Fruit fly (Drosophila melanogaster) whole organism, embryonic: ENCODE data around the gene CG2854.
A peak's percentile ranks its signal among the peaks of the same experiment; 100 is the strongest.

Source experiments
- CG10147 ChIP-seq: fragments of 200-800 bp; sonication (Bioruptor generic); optimal IDR thresholded peaks from 2 replicates; lab custom pipeline; 2019; ENCODE audit warnings: missing biosample characterization, mild to moderate bottlenecking, missing genetic modification characterization, moderate library complexity
- CG10209 ChIP-seq: fragments of 200-800 bp; sonication (Bioruptor generic); optimal IDR thresholded peaks from 3 replicates; lab custom pipeline; 2017; ENCODE audit warnings: missing biosample characterization, mild to moderate bottlenecking, missing genetic modification characterization, missing genetic modification reagents
- CG11085 ChIP-seq: fragments of 200-800 bp; sonication (Bioruptor generic); IDR thresholded peaks from 2 replicates; pipeline ENCODE4 v1.3.6; 2022; ENCODE audit warnings: missing biosample characterization, missing genetic modification characterization
- CG13123 ChIP-seq: fragments of 200-800 bp; sonication (Bioruptor generic); optimal IDR thresholded peaks from 2 replicates; lab custom pipeline; 2016; ENCODE audit warnings: missing biosample characterization, missing genetic modification characterization
- CG13287 ChIP-seq: fragments of 200-800 bp; sonication (Bioruptor generic); IDR thresholded peaks from 2 replicates; pipeline ENCODE4 v1.3.6; 2022; ENCODE audit warnings: missing biosample characterization, missing genetic modification characterization; ENCODE audit not compliant: partially characterized antibody
- CG14014 ChIP-seq: fragments of 200-800 bp; sonication (Bioruptor generic); IDR thresholded peaks from 2 replicates; pipeline ENCODE4 v1.3.6; 2022; ENCODE audit warnings: missing biosample characterization, missing genetic modification characterization
- CG15011 ChIP-seq: fragments of 200-800 bp; sonication (Bioruptor generic); optimal IDR thresholded peaks from 3 replicates; lab custom pipeline; 2018; ENCODE audit warnings: missing biosample characterization, mild to moderate bottlenecking, missing genetic modification characterization
- CG31388 ChIP-seq: fragments of 200-800 bp; sonication (Bioruptor generic); optimal IDR thresholded peaks from 2 replicates; lab custom pipeline; 2016; ENCODE audit warnings: missing biosample characterization, missing genetic modification characterization
- CG3281 ChIP-seq: fragments of 200-800 bp; sonication (Bioruptor generic); optimal IDR thresholded peaks from 3 replicates; lab custom pipeline; 2017; ENCODE audit warnings: missing biosample characterization, mild to moderate bottlenecking, missing genetic modification characterization
- CG3847 ChIP-seq: fragments of 200-800 bp; sonication (Bioruptor generic); IDR thresholded peaks from 2 replicates; pipeline ENCODE4 v1.3.6; 2022; ENCODE audit warnings: missing biosample characterization, missing genetic modification characterization
- CG42726 ChIP-seq: fragments of 200-800 bp; sonication (Bioruptor generic); IDR thresholded peaks from 2 replicates; pipeline ENCODE4 v1.3.6; 2022; ENCODE audit warnings: missing biosample characterization, missing genetic modification characterization; ENCODE audit not compliant: partially characterized antibody
- CG4404 ChIP-seq: fragments of 200-800 bp; sonication (Bioruptor generic); IDR thresholded peaks from 2 replicates; pipeline ENCODE4 v1.3.6; 2022; ENCODE audit warnings: missing biosample characterization, missing genetic modification characterization
- CG6254 ChIP-seq: fragments of 200-800 bp; sonication (Bioruptor generic); optimal IDR thresholded peaks from 3 replicates; lab custom pipeline; 2017; ENCODE audit warnings: mild to moderate bottlenecking, missing biosample characterization, missing genetic modification reagents, missing genetic modification characterization
- CG6272 ChIP-seq: fragments of 200-800 bp; sonication (Bioruptor generic); IDR thresholded peaks from 2 replicates; pipeline ENCODE4 v1.3.6; 2022; ENCODE audit warnings: missing biosample characterization, missing genetic modification characterization
- CG6654 ChIP-seq: fragments of 200-800 bp; sonication (Bioruptor generic); optimal IDR thresholded peaks from 2 replicates; lab custom pipeline; 2017; ENCODE audit warnings: missing biosample characterization, mild to moderate bottlenecking, missing genetic modification characterization
- CG6854 ChIP-seq: fragments of 200-800 bp; sonication (Bioruptor generic); optimal IDR thresholded peaks from 3 replicates; lab custom pipeline; 2017; ENCODE audit warnings: missing biosample characterization, mild to moderate bottlenecking, missing genetic modification characterization
- CG8359 ChIP-seq: fragments of 200-800 bp; sonication (Bioruptor generic); optimal IDR thresholded peaks from 2 replicates; lab custom pipeline; 2017; ENCODE audit warnings: missing biosample characterization, mild to moderate bottlenecking, missing genetic modification characterization, borderline replicate concordance
- CG9727 ChIP-seq: fragments of 200-800 bp; sonication (Bioruptor generic); optimal IDR thresholded peaks from 3 replicates; lab custom pipeline; 2017; ENCODE audit warnings: missing biosample characterization, mild to moderate bottlenecking, missing genetic modification characterization
- CG9797 ChIP-seq: fragments of 200-800 bp; sonication (Bioruptor generic); optimal IDR thresholded peaks from 3 replicates; lab custom pipeline; 2018; ENCODE audit warnings: missing biosample characterization, mild to moderate bottlenecking, missing genetic modification characterization
- CG9817 ChIP-seq: fragments of 200-800 bp; sonication (Bioruptor generic); optimal IDR thresholded peaks from 2 replicates; lab custom pipeline; 2018; ENCODE audit warnings: missing biosample characterization, mild to moderate bottlenecking, missing genetic modification characterization, moderate library complexity
- CG9932 ChIP-seq: fragments of 200-800 bp; sonication (Bioruptor generic); IDR thresholded peaks from 2 replicates; pipeline ENCODE4 v1.3.6; 2022; ENCODE audit warnings: missing biosample characterization, missing genetic modification characterization
- Camta ChIP-seq: fragments of 200-800 bp; sonication (Bioruptor generic); optimal IDR thresholded peaks from 2 replicates; lab custom pipeline; 2016; ENCODE audit warnings: missing biosample characterization, missing genetic modification characterization
- Dip2 ChIP-seq: fragments of 200-800 bp; sonication (Bioruptor generic); IDR thresholded peaks from 2 replicates; pipeline ENCODE4 v1.3.6; 2022; ENCODE audit warnings: missing biosample characterization, missing genetic modification characterization
- Doc2 ChIP-seq: fragments of 200-800 bp; sonication (Bioruptor generic); IDR thresholded peaks from 2 replicates; pipeline ENCODE4 v1.3.6; 2022; ENCODE audit warnings: missing biosample characterization, missing genetic modification characterization
- Dref ChIP-seq: fragments of 200-800 bp; sonication (Bioruptor generic); IDR thresholded peaks from 2 replicates; pipeline ENCODE4 v1.3.6; 2022; ENCODE audit warnings: missing biosample characterization, missing genetic modification characterization
- Fer2 ChIP-seq: fragments of 200-800 bp; sonication (Bioruptor generic); optimal IDR thresholded peaks from 2 replicates; lab custom pipeline; 2018; ENCODE audit warnings: missing biosample characterization, mild to moderate bottlenecking, missing genetic modification characterization, moderate library complexity
- Gug ChIP-seq: fragments of 200-800 bp; sonication (Bioruptor generic); IDR thresholded peaks from 4 replicates; pipeline ENCODE4 v1.3.6; 2022; ENCODE audit warnings: missing biosample characterization, missing genetic modification characterization
- Side ChIP-seq: fragments of 200-800 bp; sonication (Bioruptor generic); optimal IDR thresholded peaks from 2 replicates; lab custom pipeline; 2016; ENCODE audit warnings: missing biosample characterization, missing genetic modification characterization
- YL-1 ChIP-seq: fragments of 200-800 bp; sonication (Bioruptor generic); optimal IDR thresholded peaks from 3 replicates; lab custom pipeline; 2017; ENCODE audit warnings: missing biosample characterization, mild to moderate bottlenecking, missing genetic modification characterization
- al ChIP-seq: fragments of 200-800 bp; sonication (Bioruptor generic); IDR thresholded peaks from 2 replicates; pipeline ENCODE4 v1.3.6; 2022; ENCODE audit warnings: missing biosample characterization, missing genetic modification characterization
- ase ChIP-seq: fragments of 200-800 bp; sonication (Bioruptor generic); IDR thresholded peaks from 3 replicates; pipeline ENCODE4 v1.3.6; 2022; ENCODE audit warnings: missing biosample characterization, missing genetic modification characterization
- bowl ChIP-seq: fragments of 200-800 bp; sonication (Bioruptor generic); IDR thresholded peaks from 2 replicates; pipeline ENCODE4 v1.3.6; 2022; ENCODE audit warnings: missing biosample characterization, missing genetic modification characterization
- bsh ChIP-seq, 2 experiments: fragments of 200-800 bp; sonication (Bioruptor generic); optimal IDR thresholded peaks; 2 replicates each; lab custom pipeline; 2017 to 2018; ENCODE audit warnings: mild to moderate bottlenecking in 2 of 2, missing biosample characterization in 2 of 2, missing genetic modification characterization in 2 of 2, moderate library complexity in 1 of 2
- cas ChIP-seq: fragments of 200-800 bp; sonication (Bioruptor generic); IDR thresholded peaks from 2 replicates; pipeline ENCODE4 v1.3.6; 2022; ENCODE audit warnings: missing biosample characterization, missing genetic modification characterization
- dm ChIP-seq: fragments of 200-800 bp; sonication (Bioruptor generic); optimal IDR thresholded peaks from 3 replicates; lab custom pipeline; 2016; ENCODE audit warnings: missing biosample characterization, missing genetic modification characterization
- emc ChIP-seq: fragments of 200-800 bp; sonication (Bioruptor generic); optimal IDR thresholded peaks from 2 replicates; lab custom pipeline; 2016; ENCODE audit warnings: missing biosample characterization, missing genetic modification characterization
- eyg ChIP-seq: fragments of 200-800 bp; sonication (Bioruptor generic); optimal IDR thresholded peaks from 3 replicates; lab custom pipeline; 2016; ENCODE audit warnings: missing biosample characterization, missing genetic modification characterization
- fu2 ChIP-seq: fragments of 200-800 bp; sonication (Bioruptor generic); optimal IDR thresholded peaks from 2 replicates; lab custom pipeline; 2016; ENCODE audit warnings: missing biosample characterization, missing genetic modification characterization
- gcm ChIP-seq: fragments of 200-800 bp; sonication (Bioruptor generic); optimal IDR thresholded peaks from 2 replicates; lab custom pipeline; 2019; ENCODE audit warnings: missing biosample characterization, mild to moderate bottlenecking, missing genetic modification characterization, moderate library complexity
- gcm2 ChIP-seq: fragments of 200-800 bp; sonication (Bioruptor generic); optimal IDR thresholded peaks from 2 replicates; lab custom pipeline; 2016; ENCODE audit warnings: missing biosample characterization, missing genetic modification characterization
- gem ChIP-seq: fragments of 200-800 bp; sonication (Bioruptor generic); optimal IDR thresholded peaks from 2 replicates; lab custom pipeline; 2019; ENCODE audit warnings: missing biosample characterization, mild to moderate bottlenecking, missing genetic modification characterization, moderate library complexity
- hb ChIP-seq: fragments of 200-800 bp; sonication (Bioruptor generic); IDR thresholded peaks from 3 replicates; pipeline ENCODE4 v1.3.6; 2022; ENCODE audit warnings: missing biosample characterization, missing genetic modification characterization; ENCODE audit not compliant: partially characterized antibody
- her ChIP-seq: fragments of 200-800 bp; sonication (Bioruptor generic); optimal IDR thresholded peaks from 2 replicates; lab custom pipeline; 2016; ENCODE audit warnings: missing biosample characterization, missing genetic modification characterization
- jumu ChIP-seq: fragments of 200-800 bp; sonication (Bioruptor generic); optimal IDR thresholded peaks from 3 replicates; lab custom pipeline; 2016; ENCODE audit warnings: missing biosample characterization, missing genetic modification characterization
- kay ChIP-seq: fragments of 200-800 bp; sonication (Bioruptor generic); optimal IDR thresholded peaks from 2 replicates; lab custom pipeline; 2016; ENCODE audit warnings: missing biosample characterization, missing genetic modification characterization
- klu ChIP-seq: fragments of 200-800 bp; sonication (Bioruptor generic); IDR thresholded peaks from 2 replicates; pipeline ENCODE4 v1.3.6; 2022; ENCODE audit warnings: missing biosample characterization, missing genetic modification characterization
- schlank ChIP-seq: fragments of 200-800 bp; sonication (Bioruptor generic); optimal IDR thresholded peaks from 2 replicates; lab custom pipeline; 2018; ENCODE audit warnings: missing biosample characterization, mild to moderate bottlenecking, missing genetic modification characterization
- sug ChIP-seq: fragments of 200-800 bp; optimal IDR thresholded peaks from 2 replicates; lab custom pipeline; 2019; ENCODE audit warnings: missing biosample characterization, mild to moderate bottlenecking, missing genetic modification characterization, moderate library complexity
- unc-4 ChIP-seq: fragments of 200-800 bp; sonication (Bioruptor generic); IDR thresholded peaks from 2 replicates; pipeline ENCODE4 v1.3.6; 2022; ENCODE audit warnings: missing biosample characterization, missing genetic modification characterization; ENCODE audit not compliant: partially characterized antibody
- zen2 ChIP-seq: fragments of 200-800 bp; sonication (Bioruptor generic); IDR thresholded peaks from 3 replicates; pipeline ENCODE4 v1.3.6; 2022; ENCODE audit warnings: missing biosample characterization, missing genetic modification characterization; ENCODE audit not compliant: partially characterized antibody
- zfh2 ChIP-seq: fragments of 200-800 bp; sonication (Bioruptor generic); optimal IDR thresholded peaks from 2 replicates; lab custom pipeline; 2016; ENCODE audit warnings: missing biosample characterization, missing genetic modification characterization

The CG2854 gene

DNA sequence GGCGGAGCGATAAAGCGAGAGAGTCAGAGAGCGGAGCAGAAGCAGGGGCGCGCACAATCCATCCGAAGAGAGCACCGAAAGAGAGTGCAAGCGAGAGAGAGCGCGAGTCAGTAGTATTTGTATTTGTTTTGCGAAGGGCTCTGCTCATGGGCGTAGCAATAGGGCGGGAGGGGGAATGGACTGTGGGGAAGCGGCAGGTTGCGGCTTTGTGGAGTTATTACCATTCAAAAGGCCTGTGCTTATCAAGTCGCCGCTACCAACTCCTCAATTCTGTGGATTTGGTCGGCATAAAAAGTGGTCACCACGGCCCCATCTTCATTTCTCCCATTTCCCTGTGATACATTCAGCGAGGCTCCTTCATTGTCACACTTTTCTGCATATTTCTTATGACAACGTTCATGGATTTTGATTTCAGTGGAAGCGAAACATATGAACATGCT, 25.8 kb upstream of the CG2854 start (continued):
- TF ChIP-seq her (GFP tag; lab: Kevin White, UChicago) (no peak), CG6854 (GFP tag; lab: Kevin White, UChicago) (no peak), Gug (GFP tag; lab: Robert Waterston, UW) (peak; percentile 66; the same call in 3 of the 4 replicates), CG13123 (GFP tag; lab: Kevin White, UChicago) (no peak), cas (GFP tag; lab: Robert Waterston, UW) (no peak), zfh2 (GFP tag; lab: Kevin White, UChicago) (peak; percentile 17), al (peak; percentile 57; the same call in 1 of the 2 replicates), CG9797 (GFP tag; lab: Kevin White, UChicago) (no peak), Side (peak; percentile 35), ase (GFP tag; lab: Robert Waterston, UW) (no peak), CG10147 (GFP tag; lab: Kevin White, UChicago) (peak; percentile 54), CG13287 (GFP tag; lab: Robert Waterston, UW) (no peak), CG15011 (GFP tag; lab: Kevin White, UChicago) (peak; percentile 31), Camta (GFP tag; lab: Kevin White, UChicago) (no peak), jumu (no peak), hb (no peak), unc-4 (GFP tag; lab: Robert Waterston, UW) (no peak), CG8359 (GFP tag; lab: Kevin White, UChicago) (no peak), emc (no peak), CG4404 (GFP tag; lab: Robert Waterston, UW) (peak; percentile 48; the same call in 1 of the 2 replicates), zen2 (no peak), CG9727 (peak; percentile 20), schlank (tag; lab: Kevin White, UChicago) (peak; percentile 52), CG6272 (GFP tag; lab: Robert Waterston, UW) (peak; percentile 34), CG3847 (peak; percentile 29; the same call in 1 of the 2 replicates), eyg (GFP tag; lab: Kevin White, UChicago) (no peak), klu (GFP tag; lab: Robert Waterston, UW) (no peak), CG3281 (GFP tag; lab: Kevin White, UChicago) (peak; percentile 69), Dip2 (GFP tag; lab: Robert Waterston, UW) (no peak), CG6654 (GFP tag; lab: Kevin White, UChicago) (peak; percentile 22), dm (no peak), sug (peak; percentile 42), kay (GFP tag; lab: Kevin White, UChicago) (no peak), CG14014 (no peak; the same call in 1 of the 2 replicates), gcm (GFP tag; lab: Kevin White, UChicago) (no peak), CG31388 (GFP tag; lab: Kevin White, UChicago) (no peak), fu2 (GFP tag; lab: Kevin White, UChicago) (no peak), Doc2 (GFP tag; lab: Robert Waterston, UW) (no peak), CG10209 (GFP tag; lab: Kevin White, UChicago) (peak; percentile 46), CG6254 (peak; percentile 8), bowl (GFP tag; lab: Robert Waterston, UW) (no peak), CG42726 (GFP tag; lab: Robert Waterston, UW) (no peak), CG9932 (GFP tag; lab: Robert Waterston, UW) (peak; percentile 61), CG11085 (GFP tag; lab: Robert Waterston, UW) (peak; percentile 18; the same call in 1 of the 2 replicates), CG9817 (tag; lab: Kevin White, UChicago) (peak; percentile 38), Dref (no peak), Fer2 (tag; lab: Kevin White, UChicago) (no peak), YL-1 (GFP tag; lab: Kevin White, UChicago) (no peak), gem (tag; lab: Kevin White, UChicago) (peak; percentile 60), gcm2 (GFP tag; lab: Kevin White, UChicago) (no peak), bsh (GFP tag; optimal IDR thresholded peaks at IDR 0.05; lab: Kevin White, UChicago) (peak in 1 of 2 experiments; percentile 38)
